3 worm cellular contexts compared by ENCODE assay signal in the genomic region with DNA sequence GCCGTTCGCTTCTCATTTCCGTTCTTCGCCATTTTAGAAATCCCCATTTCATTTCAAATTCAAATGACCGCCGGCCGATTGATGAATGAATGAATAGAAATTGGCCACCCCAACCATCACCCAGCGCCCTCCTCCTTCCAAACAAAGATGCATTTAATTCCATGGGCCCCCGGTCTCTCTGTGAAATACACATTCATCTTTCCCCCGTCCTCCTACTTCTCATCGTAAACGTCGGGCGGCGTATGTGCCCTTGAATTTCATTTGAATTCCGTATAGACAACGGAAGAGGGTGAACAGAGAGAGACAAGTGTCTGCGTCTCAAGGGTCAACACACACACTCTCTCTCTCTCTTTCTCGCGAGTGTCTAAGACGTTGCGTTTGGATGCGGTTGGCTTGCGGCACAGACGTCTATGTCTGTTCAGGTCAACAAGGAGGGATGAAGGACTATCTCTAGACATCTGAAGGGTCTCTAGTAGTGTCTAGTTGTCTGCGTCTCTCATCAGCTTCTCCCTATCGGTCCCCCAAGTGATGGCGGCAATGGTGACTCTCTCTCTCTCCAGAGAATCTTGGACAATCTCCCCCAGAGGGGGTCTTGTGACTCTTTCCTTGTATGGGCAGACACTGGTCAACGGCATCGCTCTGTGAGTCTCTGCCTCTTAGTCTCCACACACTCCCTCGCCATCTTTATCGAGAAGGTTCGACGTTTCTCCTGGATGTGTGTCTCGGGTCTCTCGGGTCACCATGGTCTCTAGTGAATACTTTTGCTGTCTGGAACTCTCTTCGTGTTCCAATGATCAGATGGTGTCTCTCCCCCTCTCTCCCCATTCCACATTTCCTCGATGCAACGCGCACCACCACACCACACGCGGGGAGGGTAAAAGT.
TF ChIP-seq lines count a peak whose summit lies in the region.

No protein-coding gene starts in this region.

TF ChIP-seq in whole organism, L1 larva, 84 proteins besides CTCF, POLR2A, EP300 and RAD21 (continued from another document and continues in another):
- peak; percentile 13 to 18 for TF ChIP-seq mdl-1 (tag; optimal IDR thresholded peaks at IDR 0.05; lab: Kevin White, UChicago)
- no peak for TF ChIP-seq vab-15 (tag; optimal IDR thresholded peaks at IDR 0.05; lab: Kevin White, UChicago)
- TF ChIP-seq ztf-11 (tag; optimal IDR thresholded peaks at IDR 0.05; lab: Kevin White, UChicago), result peak in 1 of 2 experiments; percentile 81
- TF ChIP-seq sup-37 (GFP tag; optimal IDR thresholded peaks at IDR 0.05; lab: Kevin White, UChicago), result no peak
- peak; percentile 84 for TF ChIP-seq mab-9 (GFP tag; IDR thresholded peaks at IDR 0.05; lab: Robert Waterston, UW)
- TF ChIP-seq isw-1 (GFP tag; IDR thresholded peaks at IDR 0.05; lab: Robert Waterston, UW), result peak; percentile 59
- peak; percentile 49 for TF ChIP-seq elt-2 (tag; optimal IDR thresholded peaks at IDR 0.05; lab: Kevin White, UChicago)
- TF ChIP-seq lin-39 (tag; optimal IDR thresholded peaks at IDR 0.05; lab: Kevin White, UChicago), result no peak
- peak; percentile 66 to 81 for TF ChIP-seq lsy-2 (tag; optimal IDR thresholded peaks at IDR 0.05; lab: Kevin White, UChicago)
- no peak for TF ChIP-seq nhr-76 (tag; optimal IDR thresholded peaks at IDR 0.05; lab: Kevin White, UChicago)
- peak; percentile 75 for TF ChIP-seq dsc-1 (tag; optimal IDR thresholded peaks at IDR 0.05; lab: Kevin White, UChicago)
- no peak for TF ChIP-seq alr-1 (tag; optimal IDR thresholded peaks at IDR 0.05; lab: Kevin White, UChicago; ENCODE audit: borderline replicate concordance)
- TF ChIP-seq hlh-4 (tag; optimal IDR thresholded peaks at IDR 0.05; lab: Kevin White, UChicago), result no peak
- no peak for TF ChIP-seq F16B12.6 (tag; optimal IDR thresholded peaks at IDR 0.05; lab: Kevin White, UChicago)
- peak; percentile 64 for TF ChIP-seq fkh-4 (tag; optimal IDR thresholded peaks at IDR 0.05; lab: Kevin White, UChicago; ENCODE audit: borderline replicate concordance)
- peak; percentile 73 for TF ChIP-seq fkh-8 (tag; optimal IDR thresholded peaks at IDR 0.05; lab: Kevin White, UChicago)
- no peak for TF ChIP-seq unc-130 (tag; optimal IDR thresholded peaks at IDR 0.05; lab: Kevin White, UChicago)
- no peak for TF ChIP-seq aly-2 (tag; optimal IDR thresholded peaks at IDR 0.05; lab: Kevin White, UChicago)
- TF ChIP-seq snu-23 (GFP tag; optimal IDR thresholded peaks at IDR 0.05; lab: Kevin White, UChicago), result peak; percentile 85
- no peak for TF ChIP-seq Y116A8C.19 (tag; optimal IDR thresholded peaks at IDR 0.05; lab: Kevin White, UChicago; ENCODE audit: borderline replicate concordance)
- TF ChIP-seq dpl-1 (GFP tag; optimal IDR thresholded peaks at IDR 0.05; lab: Kevin White, UChicago), result peak; percentile 19 to 58 (median 50)
- peak; percentile 69 for TF ChIP-seq nhr-90 (tag; optimal IDR thresholded peaks at IDR 0.05; lab: Kevin White, UChicago; ENCODE audit: poor library complexity)
- no peak for TF ChIP-seq ets-5 (GFP tag; IDR thresholded peaks at IDR 0.05; lab: Robert Waterston, UW)
- TF ChIP-seq zag-1 (tag; optimal IDR thresholded peaks at IDR 0.05; lab: Kevin White, UChicago), result peak; percentile 34
- peak; percentile 51 for TF ChIP-seq skn-1 (tag; optimal IDR thresholded peaks at IDR 0.05; lab: Kevin White, UChicago)
- TF ChIP-seq sox-4 (tag; optimal IDR thresholded peaks at IDR 0.05; lab: Kevin White, UChicago), result peak; percentile 74
- TF ChIP-seq efl-3 (GFP tag; optimal IDR thresholded peaks at IDR 0.05; lab: Kevin White, UChicago), result no peak
- TF ChIP-seq lin-35 (GFP tag; optimal IDR thresholded peaks at IDR 0.05; lab: Kevin White, UChicago), result peak; percentile 32 to 63
- peak; percentile 86 for TF ChIP-seq lin-13 (GFP tag; optimal IDR thresholded peaks at IDR 0.05; lab: Kevin White, UChicago)
- peak; percentile 96 for TF ChIP-seq nhr-71 (tag; optimal IDR thresholded peaks at IDR 0.05; lab: Kevin White, UChicago)
- TF ChIP-seq nhr-237 (tag; optimal IDR thresholded peaks at IDR 0.05; lab: Kevin White, UChicago), result no peak
- TF ChIP-seq egl-27 (tag; optimal IDR thresholded peaks at IDR 0.05; lab: Kevin White, UChicago), result peak in 1 of 2 experiments; percentile 61
- no peak for TF ChIP-seq pqm-1 (tag; optimal IDR thresholded peaks at IDR 0.05; lab: Kevin White, UChicago)
- peak; percentile 17 for TF ChIP-seq fos-1 (tag; optimal IDR thresholded peaks at IDR 0.05; lab: Kevin White, UChicago)
- TF ChIP-seq nhr-47 (tag; optimal IDR thresholded peaks at IDR 0.05; lab: Kevin White, UChicago), result peak; percentile 92
- TF ChIP-seq snpc-4 (tag; optimal IDR thresholded peaks at IDR 0.05; lab: Kevin White, UChicago), result peak; percentile 13
- peak; percentile 97 for TF ChIP-seq unc-86 (tag; optimal IDR thresholded peaks at IDR 0.05; lab: Kevin White, UChicago)
- TF ChIP-seq nhr-85 (tag; lab: Kevin White, UChicago), result peak; percentile 95
- no peak for TF ChIP-seq unc-62 (GFP tag; optimal IDR thresholded peaks at IDR 0.05; lab: Kevin White, UChicago)
- TF ChIP-seq C34B4.2 (tag; optimal IDR thresholded peaks at IDR 0.05; lab: Kevin White, UChicago), result peak; percentile 48

TF ChIP-seq in whole organism, L3 larva, 47 proteins besides CTCF, POLR2A, EP300 and RAD21 (continued from another document):
- no peak for TF ChIP-seq egl-27 (tag; optimal IDR thresholded peaks at IDR 0.05; lab: Kevin White, UChicago)
- TF ChIP-seq pha-4 (tag; optimal IDR thresholded peaks at IDR 0.05; lab: Kevin White, UChicago), result no peak
- peak; percentile 71 for TF ChIP-seq nhr-23 (tag; optimal IDR thresholded peaks at IDR 0.05; lab: Kevin White, UChicago)
- peak; percentile 48 for TF ChIP-seq snpc-4 (tag; optimal IDR thresholded peaks at IDR 0.05; lab: Kevin White, UChicago)
- peak; percentile 67 for TF ChIP-seq elt-1 (tag; optimal IDR thresholded peaks at IDR 0.05; lab: Kevin White, UChicago)
- TF ChIP-seq nhr-67 (tag; optimal IDR thresholded peaks at IDR 0.05; lab: Kevin White, UChicago), result no peak
- peak; percentile 43 for TF ChIP-seq hmg-11 (tag; optimal IDR thresholded peaks at IDR 0.05; lab: Kevin White, UChicago)
- TF ChIP-seq nhr-12 (tag; optimal IDR thresholded peaks at IDR 0.05; lab: Kevin White, UChicago), result no peak
- TF ChIP-seq jun-1 (tag; optimal IDR thresholded peaks at IDR 0.05; lab: Kevin White, UChicago), result peak; percentile 87
- TF ChIP-seq R02D3.7 (tag; optimal IDR thresholded peaks at IDR 0.05; lab: Kevin White, UChicago), result peak; percentile 49
- no peak for TF ChIP-seq ztf-11 (tag; optimal IDR thresholded peaks at IDR 0.05; lab: Kevin White, UChicago)
- peak; percentile 29 for TF ChIP-seq fos-1 (tag; optimal IDR thresholded peaks at IDR 0.05; lab: Kevin White, UChicago)
- no peak for TF ChIP-seq nhr-77 (tag; optimal IDR thresholded peaks at IDR 0.05; lab: Kevin White, UChicago)
- peak; percentile 28 for TF ChIP-seq zag-1 (tag; optimal IDR thresholded peaks at IDR 0.05; lab: Kevin White, UChicago)
- TF ChIP-seq ztf-4 (tag; optimal IDR thresholded peaks at IDR 0.05; lab: Kevin White, UChicago), result peak; percentile 22
- peak; percentile 45 for TF ChIP-seq fkh-2 (tag; optimal IDR thresholded peaks at IDR 0.05; lab: Kevin White, UChicago)
- peak; percentile 86 for TF ChIP-seq tbx-2 (tag; optimal IDR thresholded peaks at IDR 0.05; lab: Kevin White, UChicago)
- TF ChIP-seq daf-12 (tag; optimal IDR thresholded peaks at IDR 0.05; lab: Kevin White, UChicago), result peak; percentile 63
- TF ChIP-seq skn-1 (tag; optimal IDR thresholded peaks at IDR 0.05; lab: Kevin White, UChicago), result peak; percentile 74
- no peak for TF ChIP-seq ama-1 (optimal IDR thresholded peaks at IDR 0.05; lab: Kevin White, UChicago)
- peak; percentile 72 for TF ChIP-seq lin-39 (tag; optimal IDR thresholded peaks at IDR 0.05; lab: Kevin White, UChicago)
- TF ChIP-seq ceh-9 (tag; optimal IDR thresholded peaks at IDR 0.05; lab: Kevin White, UChicago), result peak; percentile 58
- no peak for TF ChIP-seq nhr-237 (tag; optimal IDR thresholded peaks at IDR 0.05; lab: Kevin White, UChicago)
- peak; percentile 17 for TF ChIP-seq egl-5 (tag; optimal IDR thresholded peaks at IDR 0.05; lab: Kevin White, UChicago)
- peak; percentile 22 for TF ChIP-seq ZK546.5 (tag; optimal IDR thresholded peaks at IDR 0.05; lab: Kevin White, UChicago)
- TF ChIP-seq aly-2 (tag; optimal IDR thresholded peaks at IDR 0.05; lab: Kevin White, UChicago), result no peak
- peak; percentile 2 for TF ChIP-seq unc-39 (tag; optimal IDR thresholded peaks at IDR 0.05; lab: Kevin White, UChicago)
- TF ChIP-seq eor-1 (tag; optimal IDR thresholded peaks at IDR 0.05; lab: Kevin White, UChicago), result peak in 1 of 2 experiments; percentile 70
- no peak for TF ChIP-seq mml-1 (tag; optimal IDR thresholded peaks at IDR 0.05; lab: Kevin White, UChicago)
- TF ChIP-seq nfya-1 (tag; optimal IDR thresholded peaks at IDR 0.05; lab: Kevin White, UChicago; ENCODE audit: insufficient read depth), result peak; percentile 74
- TF ChIP-seq lsy-12 (tag; optimal IDR thresholded peaks at IDR 0.05; lab: Kevin White, UChicago), result peak; percentile 58

TF ChIP-seq in whole organism, young adult, 124 proteins besides CTCF, POLR2A, EP300 and RAD21 (continued from another document and continues in another):
- TF ChIP-seq lin-54 (GFP tag; optimal IDR thresholded peaks at IDR 0.05; lab: Kevin White, UChicago) (peak; percentile 53), ceh-91 (GFP tag; IDR thresholded peaks at IDR 0.05; lab: Robert Waterston, UW) (no peak), F39B2.1 (GFP tag; IDR thresholded peaks at IDR 0.05; lab: Robert Waterston, UW) (no peak), B0035.1 (tag; optimal IDR thresholded peaks at IDR 0.05; lab: Kevin White, UChicago) (no peak), attf-3 (GFP tag; conservative IDR thresholded peaks at IDR 0.05; lab: Robert Waterston, UW) (no peak), akir-1 (GFP tag; optimal IDR thresholded peaks at IDR 0.05; lab: Kevin White, UChicago) (no peak), snpc-1.1 (tag; optimal IDR thresholded peaks at IDR 0.05; lab: Kevin White, UChicago; ENCODE audit: insufficient read depth) (no peak), hsf-1 (GFP tag; IDR thresholded peaks at IDR 0.05; lab: Robert Waterston, UW) (peak; percentile 96), repo-1 (tag; optimal IDR thresholded peaks at IDR 0.05; lab: Kevin White, UChicago) (no peak), F23B12.7 (tag; optimal IDR thresholded peaks at IDR 0.05; lab: Kevin White, UChicago; ENCODE audit: insufficient read depth) (no peak), ZK185.1 (tag; optimal IDR thresholded peaks at IDR 0.05; lab: Kevin White, UChicago; ENCODE audit: poor library complexity, severe bottlenecking) (peak; percentile 58), pha-4 (tag; optimal IDR thresholded peaks at IDR 0.05; lab: Kevin White, UChicago) (no peak), hlh-12 (tag; optimal IDR thresholded peaks at IDR 0.05; lab: Kevin White, UChicago) (no peak), F55B11.4 (tag; optimal IDR thresholded peaks at IDR 0.05; lab: Kevin White, UChicago; ENCODE audit: borderline replicate concordance, insufficient read depth) (no peak), hmg-1.2 (GFP tag; IDR thresholded peaks at IDR 0.05; lab: Robert Waterston, UW) (no peak; the same call in 1 of the 2 replicates), gei-17 (GFP tag; optimal IDR thresholded peaks at IDR 0.05; lab: Kevin White, UChicago) (peak; percentile 57), fkh-3 (tag; optimal IDR thresholded peaks at IDR 0.05; lab: Kevin White, UChicago) (no peak), ccch-3 (GFP tag; optimal IDR thresholded peaks at IDR 0.05; lab: Kevin White, UChicago) (no peak), nhr-179 (tag; optimal IDR thresholded peaks at IDR 0.05; lab: Kevin White, UChicago) (no peak), Y67H2A.10 (GFP tag; conservative IDR thresholded peaks at IDR 0.05; lab: Robert Waterston, UW) (no peak), unc-62 (GFP tag; optimal IDR thresholded peaks at IDR 0.05; lab: Kevin White, UChicago) (no peak), F10E7.11 (tag; optimal IDR thresholded peaks at IDR 0.05; lab: Kevin White, UChicago) (no peak), dox-1 (GFP tag; IDR thresholded peaks at IDR 0.05; lab: Robert Waterston, UW) (no peak), lin-40 (tag; optimal IDR thresholded peaks at IDR 0.05; lab: Kevin White, UChicago) (peak; percentile 89), zfh-2 (GFP tag; conservative IDR thresholded peaks at IDR 0.05; lab: Robert Waterston, UW) (no peak), Y79H2A.3 (GFP tag; conservative IDR thresholded peaks at IDR 0.05; lab: Robert Waterston, UW) (no peak), cebp-1 (GFP tag; IDR thresholded peaks at IDR 0.05; lab: Robert Waterston, UW) (no peak), cebp-1 (tag; optimal IDR thresholded peaks at IDR 0.05; lab: Kevin White, UChicago) (peak; percentile 66), ama-1 (optimal IDR thresholded peaks at IDR 0.05; lab: Kevin White, UChicago) (no peak), ama-1 (GFP tag; optimal IDR thresholded peaks at IDR 0.05; lab: Kevin White, UChicago) (no peak), athp-1 (tag; optimal IDR thresholded peaks at IDR 0.05; lab: Kevin White, UChicago) (no peak), madf-10 (tag; optimal IDR thresholded peaks at IDR 0.05; lab: Kevin White, UChicago) (peak; percentile 65), somi-1 (GFP tag; optimal IDR thresholded peaks at IDR 0.05; lab: Kevin White, UChicago) (peak; percentile 57), lsy-27 (tag; optimal IDR thresholded peaks at IDR 0.05; lab: Kevin White, UChicago; ENCODE audit: borderline replicate concordance, insufficient read depth) (no peak), hlh-26 (GFP tag; conservative IDR thresholded peaks at IDR 0.05; lab: Robert Waterston, UW) (no peak), madf-3 (GFP tag; IDR thresholded peaks at IDR 0.05; lab: Robert Waterston, UW) (peak; percentile 83), egl-18 (GFP tag; IDR thresholded peaks at IDR 0.05; lab: Robert Waterston, UW) (no peak), lag-1 (GFP tag; IDR thresholded peaks at IDR 0.05; lab: Robert Waterston, UW) (no peak), F57C9.4 (tag; optimal IDR thresholded peaks at IDR 0.05; lab: Kevin White, UChicago) (no peak), efl-1 (GFP tag; optimal IDR thresholded peaks at IDR 0.05; lab: Kevin White, UChicago) (no peak), nfya-2 (GFP tag; IDR thresholded peaks at IDR 0.05; lab: Robert Waterston, UW) (no peak), ceh-40 (GFP tag; IDR thresholded peaks at IDR 0.05; lab: Robert Waterston, UW) (no peak), F37B4.10 (GFP tag; IDR thresholded peaks at IDR 0.05; lab: Robert Waterston, UW) (no peak), ceh-79 (tag; optimal IDR thresholded peaks at IDR 0.05; lab: Kevin White, UChicago) (no peak), B0336.3 (GFP tag; IDR thresholded peaks at IDR 0.05; lab: Robert Waterston, UW) (peak; percentile 61), ets-4 (GFP tag; optimal IDR thresholded peaks at IDR 0.05; lab: Kevin White, UChicago) (no peak), madf-8 (GFP tag; conservative IDR thresholded peaks at IDR 0.05; lab: Robert Waterston, UW) (no peak), sea-2 (GFP tag; IDR thresholded peaks at IDR 0.05; lab: Robert Waterston, UW) (peak; percentile 15; the same call in 1 of the 2 replicates), nfya-1 (tag; optimal IDR thresholded peaks at IDR 0.05; lab: Kevin White, UChicago; ENCODE audit: borderline replicate concordance, insufficient read depth) (no peak), ztf-22 (GFP tag; optimal IDR thresholded peaks at IDR 0.05; lab: Kevin White, UChicago) (no peak), rec-8 (tag; optimal IDR thresholded peaks at IDR 0.05; lab: Kevin White, UChicago) (no peak), chd-7 (tag; optimal IDR thresholded peaks at IDR 0.05; lab: Kevin White, UChicago) (peak; percentile 78), nhr-90 (tag; optimal IDR thresholded peaks at IDR 0.05; lab: Kevin White, UChicago) (no peak), aptf-3 (GFP tag; IDR thresholded peaks at IDR 0.05; lab: Robert Waterston, UW) (no peak), K11D2.4 (GFP tag; IDR thresholded peaks at IDR 0.05; lab: Robert Waterston, UW) (peak; percentile 62; the same call in 1 of the 2 replicates), K12H6.12 (tag; optimal IDR thresholded peaks at IDR 0.05; lab: Kevin White, UChicago) (peak; percentile 58), tbx-9 (tag; optimal IDR thresholded peaks at IDR 0.05; lab: Kevin White, UChicago; ENCODE audit: borderline replicate concordance) (no peak), F22D6.2 (tag; optimal IDR thresholded peaks at IDR 0.05; lab: Kevin White, UChicago) (no peak), F33H1.4 (GFP tag; IDR thresholded peaks at IDR 0.05; lab: Robert Waterston, UW) (peak; percentile 25), nhr-80 (tag; optimal IDR thresholded peaks at IDR 0.05; lab: Kevin White, UChicago) (no peak)
